Fruit fly (Drosophila melanogaster) Kc167 (cell line): ENCODE measurements around the gene Usp39.

ENCODE experiments used
- Myc ChIP-seq: fragments of >200 bp; optimal IDR thresholded peaks from 2 replicates; lab custom pipeline; 2017; ENCODE audit warnings: missing external identifiers
- Sin3A ChIP-seq: fragments of >200 bp; optimal IDR thresholded peaks from 2 replicates; lab custom pipeline; 2018; ENCODE audit warnings: missing external identifiers
- h ChIP-seq: fragments of >200 bp; optimal IDR thresholded peaks from 3 replicates; lab custom pipeline; 2018; ENCODE audit warnings: missing external identifiers
- insv ChIP-seq: fragments of >200 bp; optimal IDR thresholded peaks from 3 replicates; lab custom pipeline; 2018; ENCODE audit warnings: missing external identifiers
- psq ChIP-seq: fragments of >200 bp; optimal IDR thresholded peaks from 2 replicates; lab custom pipeline; 2017; ENCODE audit warnings: missing external identifiers
- ttk ChIP-seq: sonication (Bioruptor generic); optimal IDR thresholded peaks from 2 replicates; lab custom pipeline; 2017; ENCODE audit warnings: missing external identifiers

Usp39 gene

DNA sequence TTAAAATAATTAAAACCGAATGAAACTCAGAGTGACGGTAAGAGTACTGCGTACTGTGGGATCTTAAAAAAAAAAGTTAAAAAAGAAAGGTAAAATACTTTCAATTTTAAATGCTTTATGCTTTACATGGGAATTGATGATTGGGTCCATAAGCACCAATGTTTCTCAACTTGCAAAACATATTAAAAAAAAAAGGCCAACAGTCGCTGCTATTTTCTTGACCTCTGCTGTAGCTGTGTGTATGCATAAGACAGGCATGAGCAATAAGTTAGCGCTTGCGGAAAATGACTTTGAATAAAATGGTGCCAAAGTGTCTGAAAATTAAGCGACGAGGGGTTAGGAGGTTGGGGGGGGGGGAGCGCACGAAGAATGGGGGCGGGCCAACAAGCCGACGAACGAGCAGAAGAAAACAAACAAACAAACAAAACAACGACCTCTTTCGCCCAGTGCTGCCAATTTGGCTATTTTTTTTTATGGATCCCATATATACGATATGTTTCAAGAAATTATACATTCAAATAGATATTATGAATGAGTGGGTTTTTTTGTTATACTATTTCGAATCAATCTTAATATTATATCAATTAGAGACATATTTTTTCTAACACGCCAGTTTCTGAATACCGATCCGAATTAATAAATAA is 11.6 kb downstream of the Usp39 start:
- TF ChIP-seq ttk (lab: Kevin White, UChicago) (no peak), insv (no peak), Myc (lab: Kevin White, UChicago) (no peak), psq (lab: Kevin White, UChicago) (no peak)

DNA sequence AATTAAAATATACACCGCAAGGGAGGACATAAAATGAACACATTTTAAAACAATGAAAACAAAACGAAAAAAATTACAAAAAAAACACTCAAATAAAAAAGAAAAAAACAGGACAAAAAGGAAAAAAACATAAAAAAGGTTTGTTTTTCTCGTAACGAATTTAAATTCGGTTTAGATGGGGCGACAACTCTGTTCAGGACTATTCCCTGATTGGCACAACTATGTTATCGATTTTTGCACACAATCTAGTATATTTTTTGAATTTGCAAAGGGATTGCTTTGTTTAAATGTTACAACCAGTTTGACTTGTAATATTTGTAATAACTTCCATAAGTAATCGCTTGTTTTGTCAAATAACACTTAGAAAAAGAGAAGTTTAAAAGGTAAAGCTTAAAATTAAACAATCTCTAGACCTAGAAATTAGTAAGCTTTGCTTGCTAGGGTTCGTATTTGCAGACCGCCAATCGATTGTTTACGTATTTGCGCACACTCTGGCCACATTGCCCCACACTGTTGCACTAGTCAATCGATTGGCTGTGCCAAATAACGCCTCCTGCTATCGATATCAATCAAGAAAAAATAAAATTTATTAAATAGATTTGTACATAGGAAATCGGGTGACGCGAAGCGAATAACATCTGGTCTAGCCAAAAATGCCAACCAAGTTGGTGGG is 26.1 kb downstream of the Usp39 start, which contains the start of gene CG7332:
CG7332 (plus strand) TSS at position 515 of the 673 bp plus-strand sequence.
- TF ChIP-seq Sin3A (lab: Kevin White, UChicago) (no peak), h (lab: Kevin White, UChicago) (no peak), psq (lab: Kevin White, UChicago) (no peak), Myc (lab: Kevin White, UChicago) (no peak), insv (no peak), ttk (lab: Kevin White, UChicago) (no peak)

DNA sequence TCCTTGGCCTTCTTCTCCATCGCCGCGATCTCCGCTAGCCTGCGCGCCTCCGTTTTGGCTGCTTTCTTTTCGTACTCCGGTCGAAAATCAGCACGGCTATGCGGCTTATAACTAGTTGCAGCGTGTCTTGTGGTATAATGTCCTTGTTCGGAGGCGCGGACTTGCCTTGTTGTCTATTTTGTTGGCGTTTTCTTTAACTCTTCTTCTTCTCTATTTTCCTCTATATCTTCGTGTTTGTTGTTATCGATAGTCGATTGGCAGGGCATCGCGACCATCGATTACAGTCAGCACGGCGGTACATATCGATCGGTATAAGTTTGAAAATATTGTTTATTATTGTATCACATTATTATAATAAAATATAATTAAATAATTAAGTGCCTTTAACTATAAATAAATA is 35.4 kb downstream of the Usp39 start, which contains the start of gene Flacc:
Flacc (minus strand) TSS at position 204 of the 400 bp plus-strand sequence.
- no peak for TF ChIP-seq h (lab: Kevin White, UChicago)
- no peak for TF ChIP-seq ttk (lab: Kevin White, UChicago)
- no peak for TF ChIP-seq insv
- no peak for TF ChIP-seq psq (lab: Kevin White, UChicago)
- no peak for TF ChIP-seq Sin3A (lab: Kevin White, UChicago)
- no peak for TF ChIP-seq Myc (lab: Kevin White, UChicago)

DNA sequence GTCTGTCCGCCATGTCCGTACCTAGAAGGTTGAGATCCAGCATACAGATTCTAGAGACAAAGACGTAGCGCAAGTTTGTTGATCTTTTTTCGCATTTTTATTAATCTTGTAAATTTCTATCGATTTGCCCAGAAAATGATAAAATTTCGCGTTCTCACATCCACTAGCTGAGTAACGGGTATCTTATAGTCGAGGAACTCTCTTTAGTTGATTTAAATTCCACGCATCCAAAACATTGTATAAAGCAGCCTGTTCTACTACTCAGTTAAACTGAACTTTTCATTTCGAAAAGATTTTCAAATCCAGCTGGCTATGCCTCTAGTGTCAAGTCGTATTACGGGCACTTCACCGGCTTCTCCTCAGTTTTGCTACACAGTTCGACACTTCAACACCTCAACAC is 36.1 kb downstream of the Usp39 start, which contains the start of gene SdhBL:
SdhBL (plus strand) TSS at position 301 of the 400 bp plus-strand sequence.
- no peak for TF ChIP-seq insv
- TF ChIP-seq h (lab: Kevin White, UChicago) = no peak
- no peak for TF ChIP-seq Myc (lab: Kevin White, UChicago)
- TF ChIP-seq psq (lab: Kevin White, UChicago) = no peak
- no peak for TF ChIP-seq Sin3A (lab: Kevin White, UChicago)
- TF ChIP-seq ttk (lab: Kevin White, UChicago) = no peak

DNA sequence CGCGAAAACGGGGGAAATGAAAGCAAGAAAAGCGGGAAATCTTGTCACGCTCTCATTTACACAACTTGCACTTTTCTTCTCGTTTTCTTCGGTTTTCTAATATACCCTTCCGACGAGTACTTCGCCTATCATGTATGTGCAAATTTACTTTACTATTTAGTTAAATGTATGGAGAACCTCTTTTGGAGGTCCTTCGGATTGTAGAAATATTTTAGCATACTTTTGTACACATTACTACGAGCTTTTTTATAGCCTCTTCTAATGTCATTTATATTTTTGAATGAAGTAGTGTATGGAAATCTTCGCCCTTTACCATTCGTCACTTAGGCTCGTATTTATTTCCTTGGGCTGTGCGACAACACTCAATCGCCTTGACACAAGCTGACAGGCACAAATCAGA is 39.3 kb downstream of the Usp39 start:
- TF ChIP-seq h (lab: Kevin White, UChicago) (no peak), Sin3A (lab: Kevin White, UChicago) (no peak), Myc (lab: Kevin White, UChicago) (no peak), insv (no peak), ttk (lab: Kevin White, UChicago) (no peak), psq (lab: Kevin White, UChicago) (no peak)

DNA sequence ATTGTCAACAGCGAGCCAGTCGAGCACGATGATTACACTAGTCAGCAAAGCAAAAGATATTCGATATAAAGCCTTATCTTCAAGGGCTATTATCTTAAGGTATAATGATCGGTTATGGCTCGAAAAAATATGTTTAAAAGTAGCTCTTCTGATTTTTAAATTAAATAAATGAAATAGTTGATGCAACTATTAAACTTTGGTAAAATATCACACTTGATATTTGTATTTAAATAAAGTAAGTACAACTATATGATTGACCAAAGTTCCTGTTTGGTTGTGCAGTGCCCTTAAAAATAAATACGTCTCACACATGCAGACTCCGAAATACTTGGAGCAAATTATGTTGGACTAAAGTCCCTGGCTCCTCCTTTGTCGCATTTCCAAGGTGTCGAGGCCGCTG is 39.9 kb downstream of the Usp39 start:
- TF ChIP-seq ttk (lab: Kevin White, UChicago) (no peak), psq (lab: Kevin White, UChicago) (no peak), insv (no peak), Myc (lab: Kevin White, UChicago) (no peak), h (lab: Kevin White, UChicago) (no peak), Sin3A (lab: Kevin White, UChicago) (no peak)

DNA sequence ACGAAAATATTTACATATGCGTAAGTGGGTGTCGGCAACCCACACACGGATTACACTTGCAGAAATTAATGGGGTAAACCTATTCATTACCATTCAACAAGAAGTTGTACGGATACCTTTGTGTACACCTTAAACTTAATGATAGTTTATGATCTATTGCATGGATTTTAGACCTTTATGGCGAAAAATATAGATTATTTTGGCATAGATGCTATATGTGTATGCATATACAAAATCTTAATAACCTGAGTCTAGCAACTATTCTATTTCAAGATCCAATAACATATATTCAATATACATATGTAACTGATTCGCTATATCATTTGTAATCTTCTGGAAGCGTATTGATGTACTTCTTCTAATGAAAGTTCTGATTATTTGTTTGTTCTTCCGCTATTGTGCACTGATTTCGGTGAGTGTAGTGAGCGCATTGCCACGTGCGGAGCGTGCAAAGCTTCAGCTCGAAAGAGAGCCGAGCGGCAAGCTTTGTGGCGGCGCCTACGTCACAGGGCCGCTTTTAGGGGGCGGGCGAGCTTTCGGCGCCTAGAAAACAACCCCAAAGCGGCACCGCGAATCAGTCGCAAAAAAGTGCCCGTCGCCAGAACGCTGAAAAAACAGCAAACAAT is 41.9 kb downstream of the Usp39 start, which contains the start of gene CG7378:
CG7378 (plus strand) TSS at position 576 of the 626 bp plus-strand sequence.
- TF ChIP-seq h (lab: Kevin White, UChicago) = no peak
- no peak for TF ChIP-seq Sin3A (lab: Kevin White, UChicago)
- no peak for TF ChIP-seq Myc (lab: Kevin White, UChicago)
- no peak for TF ChIP-seq insv
- TF ChIP-seq ttk (lab: Kevin White, UChicago) = no peak
- TF ChIP-seq psq (lab: Kevin White, UChicago) = no peak

DNA sequence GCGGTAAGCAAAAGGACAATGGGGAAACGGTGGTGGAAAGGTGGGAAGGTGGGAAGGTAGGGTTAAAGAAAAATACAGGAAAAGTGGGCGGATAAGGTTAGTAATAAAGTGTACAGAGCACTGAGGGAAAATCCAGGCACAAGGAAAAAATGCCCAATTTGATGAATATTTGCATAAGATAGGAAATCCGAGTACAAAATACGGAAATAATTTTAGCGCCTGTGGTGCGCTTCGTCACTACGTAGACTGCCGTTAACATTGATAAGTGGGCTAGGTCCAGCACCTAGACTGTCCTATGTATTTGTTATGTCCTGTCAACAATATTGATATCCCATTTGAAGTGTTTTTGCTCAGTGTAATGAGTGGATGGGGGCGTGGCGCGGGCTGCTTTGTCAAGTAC is 43.0 kb downstream of the Usp39 start:
- no peak for TF ChIP-seq psq (lab: Kevin White, UChicago)
- TF ChIP-seq ttk (lab: Kevin White, UChicago) = no peak
- no peak for TF ChIP-seq insv
- TF ChIP-seq Sin3A (lab: Kevin White, UChicago) = no peak
- no peak for TF ChIP-seq h (lab: Kevin White, UChicago)
- TF ChIP-seq Myc (lab: Kevin White, UChicago) = no peak

DNA sequence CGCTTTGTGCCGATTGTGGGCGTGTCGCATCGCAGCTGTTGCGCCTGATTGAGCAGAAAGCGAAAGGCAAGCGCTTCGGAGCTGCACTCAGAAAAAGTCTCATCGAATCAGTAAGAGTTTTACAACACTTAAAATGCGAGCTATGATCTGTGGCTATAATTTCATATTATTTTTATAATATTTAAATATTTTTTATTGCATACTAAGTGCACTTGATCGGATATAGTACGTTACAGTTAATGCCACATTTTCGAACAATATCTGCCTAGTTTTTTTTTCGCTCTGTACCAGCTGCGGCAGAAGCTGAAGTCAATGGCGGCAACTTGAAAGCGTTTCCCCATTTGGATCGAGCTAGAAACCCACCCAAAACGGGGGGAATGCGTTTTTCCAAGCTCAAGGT is 44.8 kb downstream of the Usp39 start:
- no peak for TF ChIP-seq insv
- TF ChIP-seq Myc (lab: Kevin White, UChicago) = no peak
- TF ChIP-seq ttk (lab: Kevin White, UChicago) = no peak

DNA sequence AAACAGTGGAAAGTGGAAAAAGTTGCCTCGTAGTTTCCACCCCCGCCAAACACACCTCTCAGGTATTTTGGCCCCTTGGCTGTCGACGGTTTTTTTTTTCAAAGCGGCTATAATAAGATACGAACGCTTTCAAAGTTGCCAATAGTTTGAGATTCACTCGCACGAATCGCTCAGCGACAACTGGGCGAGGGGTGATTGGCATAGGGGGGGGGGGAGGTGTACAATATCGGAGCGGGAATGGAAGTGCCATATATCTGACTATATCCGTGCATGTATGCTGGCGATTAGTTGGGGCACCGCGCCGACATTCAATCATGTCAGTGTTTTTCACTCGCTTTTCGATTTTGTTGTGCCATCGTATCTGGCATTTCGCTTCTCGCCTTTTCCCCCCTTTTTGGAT is 47.1 kb downstream of the Usp39 start:
- TF ChIP-seq Sin3A (lab: Kevin White, UChicago) (no peak), psq (lab: Kevin White, UChicago) (no peak), h (lab: Kevin White, UChicago) (no peak), insv (no peak), ttk (lab: Kevin White, UChicago) (no peak), Myc (lab: Kevin White, UChicago) (no peak)
